Worm (Caenorhabditis elegans) whole organism, L4 larva: Measurements from ENCODE around the gene Y62F5A.12.

Source experiments
- T26A8.4 ChIP-seq: fragments of 200-800 bp; sonication (Bioruptor generic); IDR thresholded peaks from 2 replicates; pipeline ENCODE4 v1.3.6; 2022; ENCODE audit warnings: missing genetic modification characterization, missing compliant biosample characterization
- ama-1 ChIP-seq: fragments of 150-350 bp; optimal IDR thresholded peaks from 2 replicates; lab custom pipeline; 2014; ENCODE audit warnings: inconsistent platforms, mixed read lengths
- ceh-62 ChIP-seq: sonication (generic microtip); optimal IDR thresholded peaks from 2 replicates; lab custom pipeline; 2017; ENCODE audit warnings: missing biosample characterization, missing genetic modification characterization
- ceh-82 ChIP-seq: sonication (generic microtip); optimal IDR thresholded peaks from 2 replicates; lab custom pipeline; 2017; ENCODE audit warnings: missing biosample characterization, missing genetic modification characterization
- dmd-8 ChIP-seq: fragments of 200-800 bp; sonication (Bioruptor generic); IDR thresholded peaks from 2 replicates; pipeline ENCODE4 v1.3.6; 2022; ENCODE audit warnings: missing genetic modification characterization, missing compliant biosample characterization
- lin-15B ChIP-seq: fragments of 150-350 bp; sonication (generic microtip); optimal IDR thresholded peaks from 3 replicates; lab custom pipeline; 2014; ENCODE audit warnings: missing biosample characterization, missing genetic modification characterization
- unc-39 ChIP-seq: sonication (generic microtip); optimal IDR thresholded peaks from 2 replicates; lab custom pipeline; 2017; ENCODE audit warnings: missing biosample characterization, missing genetic modification characterization
- unc-62 ChIP-seq, 3 experiments: fragments of 150-350 bp in 1 of 3; sonication (generic microtip); optimal IDR thresholded peaks in 2 of 3; peaks in 1 of 3; 1 replicate in 1 of 3; 2 replicates in 2 of 3; lab custom pipeline; 2014 to 2017; ENCODE audit warnings: missing biosample characterization in 3 of 3, missing genetic modification characterization in 3 of 3, missing genetic modification reagents in 3 of 3, missing genotype in 1 of 3
- vab-7 ChIP-seq: fragments of 200-800 bp; sonication (Bioruptor generic); IDR thresholded peaks from 2 replicates; pipeline ENCODE4 v1.3.6; 2022; ENCODE audit warnings: missing genetic modification reagents, missing genetic modification characterization, missing compliant biosample characterization
- ztf-11 ChIP-seq: fragments of 150-350 bp; optimal IDR thresholded peaks from 2 replicates; lab custom pipeline; 2014; ENCODE audit warnings: missing biosample characterization, missing genetic modification characterization

- TF ChIP-seq lin-15B (tag; lab: Kevin White, UChicago) (no peak), ztf-11 (tag; lab: Kevin White, UChicago) (no peak), T26A8.4 (no peak), ceh-62 (tag; lab: Kevin White, UChicago) (no peak), dmd-8 (GFP tag; lab: Robert Waterston, UW) (no peak), vab-7 (GFP tag; lab: Robert Waterston, UW) (no peak), unc-39 (no peak), ceh-82 (tag; lab: Kevin White, UChicago) (no peak), ama-1 (lab: Kevin White, UChicago) (no peak), unc-62 (GFP tag; optimal IDR thresholded peaks at IDR 0.05 in 1 of 2; lab: Kevin White, UChicago) (no peak), unc-62 (tag; optimal IDR thresholded peaks at IDR 0.05; lab: Kevin White, UChicago) (no peak)
Observed at ce11 chrII:11556338-11556737, 22.1 kb upstream of the Y62F5A.12 start, which contains the start of gene F54D5.17.
